Worm (Caenorhabditis elegans) whole organism, L4/young adult: Measurements from ENCODE around the gene dyci-1.
"Not testable (repeated sequence)": the region's sequence is repeated elsewhere in the genome, so short reads cannot be mapped to it uniquely, and the experiment has no call there.

Experiments used
- W03F9.2 ChIP-seq: fragments of 150-350 bp; optimal IDR thresholded peaks from 2 replicates; lab custom pipeline; 2014; ENCODE audit warnings: missing biosample characterization, missing genetic modification characterization
- dao-5 ChIP-seq: sonication (generic microtip); optimal IDR thresholded peaks from 2 replicates; lab custom pipeline; 2016; ENCODE audit warnings: missing genotype, missing genetic modification characterization, moderate library complexity, missing compliant biosample characterization
- him-1 ChIP-seq: sonication (generic microtip); optimal IDR thresholded peaks from 2 replicates; lab custom pipeline; 2016; ENCODE audit warnings: missing genotype, missing genetic modification reagents, missing genetic modification characterization, missing compliant biosample characterization

dyci-1 gene

DNA sequence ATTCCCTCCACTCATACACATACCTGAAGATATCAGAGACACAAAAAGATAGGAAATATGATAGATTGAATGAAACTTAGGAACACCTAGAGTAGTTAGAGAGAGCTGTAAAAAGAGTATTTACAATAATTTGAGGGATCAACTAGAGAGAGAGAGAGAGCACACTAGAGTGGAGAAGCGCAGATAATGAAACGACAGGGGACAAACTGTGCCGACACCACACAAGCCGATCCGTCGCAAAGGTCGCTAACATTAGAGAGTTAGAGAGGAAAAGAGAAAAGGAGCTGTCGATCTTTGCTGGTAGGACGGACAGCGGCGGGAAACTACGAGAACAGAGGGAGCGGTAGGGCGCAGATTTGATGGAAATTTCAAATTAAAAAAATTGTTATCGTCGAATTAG is at the start of gene dyci-1:
Gene dyci-1 (minus strand): TSS at position 122 of the 400 bp plus-strand sequence.
- no peak for TF ChIP-seq W03F9.2 (tag; lab: Kevin White, UChicago)
- TF ChIP-seq dao-5 (tag; lab: Kevin White, UChicago), result no peak
- no peak for TF ChIP-seq him-1

DNA sequence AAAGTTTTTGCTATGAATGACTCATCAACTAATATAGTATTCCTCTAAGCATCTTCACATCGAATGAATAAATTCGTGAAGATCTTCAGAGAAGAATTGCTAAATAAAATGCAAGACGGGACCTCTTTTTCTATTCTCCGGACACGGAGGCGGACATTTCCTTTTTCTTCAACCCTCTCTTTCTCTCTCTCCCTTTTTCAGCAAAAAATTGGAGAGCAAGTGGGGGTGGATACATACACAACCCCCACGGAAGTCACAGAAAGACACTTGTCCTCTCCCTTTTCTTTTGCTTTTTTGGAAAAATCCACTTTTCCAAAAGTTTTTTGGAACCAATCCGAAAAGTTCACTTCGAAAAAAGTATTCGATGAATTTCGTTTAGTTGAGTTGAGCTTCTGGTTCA is 49.6 kb upstream of the dyci-1 start:
- TF ChIP-seq W03F9.2 (tag; lab: Kevin White, UChicago) (no peak), him-1 (no peak), dao-5 (tag; lab: Kevin White, UChicago) (no peak)

DNA sequence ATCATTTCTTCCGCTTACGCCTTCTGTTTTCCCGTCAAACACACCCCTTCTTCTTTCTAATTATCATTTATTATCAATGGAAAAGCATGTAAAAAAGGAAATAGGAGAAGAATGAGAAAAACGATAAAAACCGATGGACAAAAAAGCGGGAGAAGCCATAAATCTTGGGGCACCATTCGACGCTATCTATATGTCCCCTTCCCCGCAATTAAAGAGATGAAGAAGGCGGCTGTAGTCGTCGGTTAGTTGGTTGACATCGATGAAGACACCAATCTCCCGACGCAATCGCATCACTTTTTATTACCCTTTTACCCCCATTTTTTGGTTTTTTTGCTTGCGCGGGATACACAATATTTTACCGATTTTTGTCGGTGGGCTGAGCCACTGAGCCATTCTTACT is 48.5 kb upstream of the dyci-1 start:
- TF ChIP-seq him-1 (no peak), W03F9.2 (tag; lab: Kevin White, UChicago) (no peak), dao-5 (tag; lab: Kevin White, UChicago) (no peak)

DNA sequence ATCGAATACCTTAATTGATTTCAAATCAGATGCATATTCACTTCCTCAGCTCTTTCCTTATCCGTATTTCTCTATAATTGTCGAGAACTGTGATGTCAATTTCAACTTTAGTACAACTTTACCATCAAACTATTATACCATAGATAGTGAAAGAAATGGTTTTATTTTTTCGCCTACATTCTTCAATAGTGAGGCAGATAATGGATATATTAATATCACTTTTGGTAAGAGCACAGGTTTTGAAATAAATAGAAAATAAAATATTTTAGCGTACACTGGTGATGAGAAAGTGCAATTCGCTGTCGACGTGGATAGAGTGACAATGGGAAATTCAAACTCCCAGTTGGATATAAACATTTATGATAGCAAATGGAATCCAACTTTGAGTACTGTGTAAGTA is 47.1 kb upstream of the dyci-1 start:
- no peak for TF ChIP-seq dao-5 (tag; lab: Kevin White, UChicago)

DNA sequence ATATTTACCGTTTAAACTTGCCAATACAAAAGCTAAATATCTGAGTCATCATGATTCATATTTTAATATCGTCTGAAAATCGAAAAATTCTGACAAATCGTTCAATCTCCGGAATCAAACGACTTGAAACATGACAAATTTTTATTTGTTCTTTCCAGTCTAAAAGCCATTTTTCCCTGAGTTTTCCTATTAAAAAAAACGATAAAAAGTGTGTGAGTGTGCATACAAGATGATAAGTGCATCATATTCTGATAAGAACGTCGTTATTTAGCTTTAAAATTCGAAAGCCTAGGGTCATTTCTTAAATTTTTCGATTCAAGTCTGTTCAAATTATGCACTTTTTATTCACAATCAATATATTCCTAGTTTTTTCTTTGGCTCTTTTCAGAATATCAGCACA is 44.8 kb upstream of the dyci-1 start, which contains the start of gene H20E11.1:
Gene H20E11.1 (plus strand): TSS at position 244 of the 400 bp plus-strand sequence.
- no peak for TF ChIP-seq him-1
- TF ChIP-seq dao-5 (tag; lab: Kevin White, UChicago), result no peak
- TF ChIP-seq W03F9.2 (tag; lab: Kevin White, UChicago), result no peak

DNA sequence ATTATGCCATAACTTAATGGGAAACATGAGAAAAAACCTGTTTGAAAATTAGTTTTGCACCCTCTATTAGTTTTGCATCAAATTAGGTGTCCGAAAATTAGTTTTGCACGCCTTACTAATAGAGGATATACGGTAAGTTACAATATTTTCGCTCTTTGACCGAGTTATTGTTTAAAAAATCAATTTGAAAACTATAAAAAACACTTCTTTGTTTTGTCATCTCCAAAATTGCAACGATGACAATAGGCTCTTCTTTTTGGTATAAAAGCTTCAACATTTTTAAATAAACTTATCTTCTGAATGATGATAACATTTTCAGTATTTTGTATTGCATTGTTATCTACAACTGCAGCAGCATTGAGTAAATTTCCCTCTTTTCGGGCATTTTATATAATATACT is 42.4 kb upstream of the dyci-1 start, which contains the start of gene H20E11.2:
Gene H20E11.2 (plus strand): TSS at position 301 of the 400 bp plus-strand sequence.
- TF ChIP-seq W03F9.2 (tag; lab: Kevin White, UChicago); dao-5 (tag; lab: Kevin White, UChicago); him-1: not testable (repeated sequence)

DNA sequence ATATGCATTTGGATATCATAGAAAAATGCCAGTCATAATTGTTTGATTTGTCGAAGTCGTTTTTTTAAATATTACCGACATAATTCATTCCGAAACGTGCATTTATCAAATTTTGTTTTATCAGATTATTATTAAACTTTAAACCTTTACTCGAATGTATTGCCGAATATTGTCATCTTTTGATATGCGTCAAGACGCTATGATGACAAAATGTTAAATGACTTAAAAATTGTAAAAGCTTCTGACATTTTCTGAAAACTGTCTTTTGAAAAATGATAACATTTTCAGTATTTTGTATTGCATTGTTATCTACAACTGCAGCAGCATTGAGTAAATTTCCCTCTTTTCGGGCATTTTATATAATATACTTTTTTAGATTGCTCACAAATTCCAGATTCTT is 39.5 kb upstream of the dyci-1 start, which contains the start of gene H20E11.3:
Gene H20E11.3 (plus strand): TSS at position 195 of the 400 bp plus-strand sequence.
- TF ChIP-seq dao-5 (tag; lab: Kevin White, UChicago) (no peak), him-1 (no peak), W03F9.2 (tag; lab: Kevin White, UChicago) (no peak)

DNA sequence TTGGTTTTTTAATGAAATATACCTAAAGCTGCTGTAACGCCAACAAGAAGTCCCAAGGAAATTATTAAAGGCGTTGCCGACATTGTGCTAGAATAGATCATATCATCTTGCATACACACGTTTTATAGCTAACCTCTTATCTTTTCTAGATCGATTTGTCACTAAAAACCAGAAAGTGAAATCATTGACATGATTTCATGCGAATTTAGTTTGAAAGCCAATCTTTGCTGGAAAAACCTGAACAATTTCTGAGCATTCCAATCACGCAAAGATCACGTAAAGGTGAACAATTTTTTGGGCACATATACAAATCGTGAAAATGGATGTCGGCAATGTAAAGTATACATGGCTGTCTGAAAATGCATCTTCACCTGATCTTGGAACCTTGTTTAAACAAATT is 37.3 kb upstream of the dyci-1 start, which contains the start of gene C17H12.6:
Gene C17H12.6 (minus strand): TSS at position 101 of the 400 bp plus-strand sequence.
- TF ChIP-seq him-1 (no peak), dao-5 (tag; lab: Kevin White, UChicago) (no peak), W03F9.2 (tag; lab: Kevin White, UChicago) (no peak)

DNA sequence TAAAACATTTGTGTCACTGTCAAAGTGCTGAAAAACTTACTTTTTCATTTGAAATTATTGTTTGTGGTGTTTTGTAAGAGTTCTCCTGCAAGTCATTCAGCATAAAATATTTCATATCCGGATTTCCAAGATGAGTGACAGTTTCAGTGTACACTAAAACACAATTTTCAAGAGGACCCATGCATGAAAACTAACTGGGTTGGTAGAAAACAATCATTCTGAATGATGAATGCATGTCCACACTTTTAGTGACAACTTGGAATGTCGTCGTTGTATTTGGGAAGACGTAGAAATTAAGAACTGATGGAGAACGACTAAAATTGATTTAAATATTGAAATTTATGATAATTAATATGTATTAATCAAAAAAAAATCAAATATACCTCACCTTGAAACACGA is 36.6 kb upstream of the dyci-1 start:
- no peak for TF ChIP-seq him-1
- no peak for TF ChIP-seq dao-5 (tag; lab: Kevin White, UChicago)
- no peak for TF ChIP-seq W03F9.2 (tag; lab: Kevin White, UChicago)

DNA sequence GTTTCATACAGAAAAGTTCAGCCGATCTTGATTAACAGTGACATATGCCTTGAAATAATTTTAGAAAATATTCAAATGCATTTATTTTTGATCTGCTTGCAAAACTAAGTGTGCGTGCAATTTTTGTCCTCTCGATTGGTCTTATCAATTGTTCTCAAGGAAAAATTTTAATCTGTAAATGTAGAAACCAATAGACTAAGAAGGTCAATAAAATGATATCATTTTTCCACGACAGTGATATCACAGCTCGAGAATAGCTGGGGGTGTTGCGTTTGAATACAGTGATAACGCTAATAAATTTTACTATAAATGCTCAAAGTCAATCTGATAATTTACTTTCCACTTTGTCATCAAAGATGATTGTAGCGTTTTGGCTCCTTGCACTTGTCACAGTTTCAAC is 33.3 kb upstream of the dyci-1 start, which contains the start of gene C17H12.8:
Gene C17H12.8 (plus strand): TSS at position 335 of the 400 bp plus-strand sequence.
- no peak for TF ChIP-seq him-1
- TF ChIP-seq W03F9.2 (tag; lab: Kevin White, UChicago), result no peak
- no peak for TF ChIP-seq dao-5 (tag; lab: Kevin White, UChicago)

DNA sequence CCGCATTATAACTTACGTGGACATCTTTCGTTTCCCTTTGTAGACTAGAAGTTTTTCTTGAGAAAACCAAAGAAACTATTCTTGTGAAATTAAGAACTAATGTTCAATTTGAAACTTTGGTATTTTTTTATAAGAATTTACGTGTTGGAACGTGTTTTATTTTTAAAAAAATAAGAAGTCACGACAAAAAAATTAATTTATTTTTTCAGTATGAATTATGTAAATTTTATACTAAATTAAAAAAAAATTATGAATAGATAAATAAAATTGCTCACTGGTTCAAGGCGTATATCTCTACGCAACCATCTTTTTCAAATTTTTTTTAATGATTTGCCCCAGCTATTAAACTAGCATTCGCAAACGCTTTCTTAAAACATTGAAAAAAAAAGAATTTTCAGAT is 32.5 kb upstream of the dyci-1 start, which contains the start of gene C17H12.5:
Gene C17H12.5 (minus strand): TSS at position 101 of the 400 bp plus-strand sequence.
- TF ChIP-seq him-1 (no peak), dao-5 (tag; lab: Kevin White, UChicago) (no peak), W03F9.2 (tag; lab: Kevin White, UChicago) (no peak)

DNA sequence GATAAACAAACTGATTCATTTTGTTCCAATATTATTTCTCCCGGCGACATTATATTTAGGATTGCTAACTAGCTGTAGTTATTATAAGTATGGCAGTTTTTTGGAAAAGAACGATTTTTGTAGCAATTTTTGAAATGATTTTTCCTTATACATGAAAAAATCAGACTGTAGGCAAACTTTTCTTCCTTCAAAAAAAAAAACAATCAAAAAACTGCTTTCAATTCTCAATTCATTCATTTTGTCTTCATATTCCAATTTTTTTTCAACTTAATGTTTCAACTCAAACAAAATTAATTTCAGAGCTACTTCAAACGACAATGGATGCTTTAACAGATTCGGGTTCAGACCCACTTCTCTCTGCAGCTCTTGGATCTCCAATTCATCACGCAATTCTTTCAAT is 26.7 kb upstream of the dyci-1 start, which contains the start of gene ceh-48:
Gene ceh-48 (plus strand): TSS at position 301 of the 400 bp plus-strand sequence.
- TF ChIP-seq him-1, result no peak

DNA sequence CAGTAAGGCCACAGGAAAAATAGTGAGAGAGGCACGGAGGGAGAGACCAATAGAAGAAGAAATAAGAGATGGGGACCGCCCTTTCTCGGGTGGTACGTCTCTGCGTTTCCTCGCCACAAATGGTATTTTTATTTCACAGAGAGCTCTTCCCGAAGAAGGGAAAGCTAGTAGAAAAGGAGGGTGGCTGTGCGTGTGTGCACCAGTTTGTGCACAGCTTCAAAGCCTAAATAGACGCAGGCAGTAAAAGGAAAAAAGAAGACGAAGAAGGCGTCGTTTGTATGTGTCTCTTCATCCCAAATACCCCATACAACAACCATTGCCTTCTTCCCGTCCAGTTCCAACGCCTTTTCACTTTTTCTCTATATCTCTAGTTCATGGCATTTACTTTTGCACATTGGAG is 24.7 kb upstream of the dyci-1 start:
- TF ChIP-seq dao-5 (tag; lab: Kevin White, UChicago) (no peak), him-1 (peak; percentile 85)

DNA sequence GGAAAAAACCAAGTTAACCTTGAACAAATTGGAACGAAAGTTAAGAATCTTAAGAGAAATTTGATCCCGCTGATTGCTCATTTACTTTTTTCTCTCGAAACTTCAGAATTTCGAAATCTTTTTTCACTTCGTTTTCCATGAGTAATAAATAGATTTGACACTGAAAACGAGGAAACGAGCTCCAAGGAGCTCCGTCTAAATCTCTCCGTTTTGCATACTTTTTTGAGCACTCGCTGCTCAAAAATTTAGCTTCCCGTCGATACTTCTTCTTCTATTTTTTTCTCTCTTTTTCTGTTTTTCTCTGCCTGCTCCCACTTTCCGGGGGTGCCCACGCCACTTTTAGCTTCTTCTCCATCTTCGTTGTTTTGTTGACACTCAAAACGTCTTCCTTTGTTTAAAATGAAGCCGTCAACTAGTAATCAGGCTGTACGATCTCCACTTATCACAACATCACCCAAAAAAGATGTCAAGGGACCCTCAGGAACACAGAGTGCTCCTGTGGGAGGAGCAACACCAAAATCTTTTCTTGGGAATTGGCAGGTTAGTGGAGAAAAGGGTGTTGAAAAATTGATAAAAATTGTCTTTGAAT is 21.5 kb upstream of the dyci-1 start, which contains the start of gene C17H12.10:
Gene C17H12.10 (plus strand): TSS at position 325 of the 589 bp plus-strand sequence.
- TF ChIP-seq him-1 (peak; percentile 43), W03F9.2 (tag; lab: Kevin White, UChicago) (no peak)

DNA sequence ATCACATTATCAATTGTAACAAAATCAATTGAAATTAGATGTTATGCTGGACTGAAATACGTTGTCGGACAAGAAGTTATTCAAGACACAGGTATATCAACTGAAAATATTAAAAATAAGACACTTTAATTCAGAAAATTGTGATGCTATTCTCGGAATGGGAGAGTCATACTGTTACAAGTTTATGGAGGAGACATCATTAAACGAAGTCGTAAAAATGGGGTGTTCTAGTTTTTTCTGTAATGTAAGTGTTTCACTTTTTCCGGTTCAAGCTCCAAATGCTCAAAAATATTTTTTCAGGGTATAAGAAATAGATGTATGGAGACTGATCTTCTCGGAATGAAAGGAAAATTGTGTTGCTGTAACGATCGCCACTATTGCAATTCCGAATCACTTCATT is 19.7 kb upstream of the dyci-1 start, which contains the start of gene C17H12.37:
Gene C17H12.37 (plus strand): TSS at position 301 of the 400 bp plus-strand sequence.
- no peak for TF ChIP-seq him-1
- TF ChIP-seq dao-5 (tag; lab: Kevin White, UChicago), result no peak
- TF ChIP-seq W03F9.2 (tag; lab: Kevin White, UChicago), result no peak
